Fruit fly (Drosophila melanogaster) whole organism, embryonic: Measurements from ENCODE around the gene siz.

Source experiments
- Antp ChIP-seq: fragments of 200-800 bp; sonication (Bioruptor generic); optimal IDR thresholded peaks from 3 replicates; lab custom pipeline; 2016; ENCODE audit warnings: missing biosample characterization, missing genetic modification characterization
- Atf-2 ChIP-seq: fragments of 200-800 bp; sonication (Bioruptor generic); optimal IDR thresholded peaks from 2 replicates; lab custom pipeline; 2016; ENCODE audit warnings: missing biosample characterization, missing genetic modification characterization
- BEAF-32 ChIP-seq: fragments of 200-800 bp; sonication (Bioruptor generic); optimal IDR thresholded peaks from 3 replicates; lab custom pipeline; 2017; ENCODE audit warnings: missing biosample characterization, missing genetic modification characterization, mild to moderate bottlenecking, moderate library complexity, missing genetic modification reagents
- CG10654 ChIP-seq: fragments of 200-800 bp; sonication (Bioruptor generic); optimal IDR thresholded peaks from 2 replicates; lab custom pipeline; 2016; ENCODE audit warnings: missing biosample characterization, missing genetic modification characterization
- CG12299 ChIP-seq: fragments of 200-800 bp; sonication (Bioruptor generic); optimal IDR thresholded peaks from 2 replicates; lab custom pipeline; 2018; ENCODE audit warnings: missing biosample characterization, mild to moderate bottlenecking, missing genetic modification characterization
- CG12391 ChIP-seq: fragments of 200-800 bp; sonication (Bioruptor generic); optimal IDR thresholded peaks from 3 replicates; lab custom pipeline; 2018; ENCODE audit warnings: missing biosample characterization, mild to moderate bottlenecking, missing genetic modification characterization, moderate library complexity
- CG12744 ChIP-seq: fragments of 200-800 bp; sonication (Bioruptor generic); optimal IDR thresholded peaks from 2 replicates; lab custom pipeline; 2016; ENCODE audit warnings: missing biosample characterization, missing genetic modification characterization
- CG13624 ChIP-seq: fragments of 200-800 bp; sonication (Bioruptor generic); optimal IDR thresholded peaks from 2 replicates; lab custom pipeline; 2016; ENCODE audit warnings: missing biosample characterization, missing genetic modification characterization
- CG14667 ChIP-seq: fragments of 200-800 bp; sonication (Bioruptor generic); IDR thresholded peaks from 2 replicates; pipeline ENCODE4 v1.3.6; 2022; ENCODE audit warnings: missing biosample characterization, missing genetic modification characterization
- CG17186 ChIP-seq: fragments of 200-800 bp; sonication (Bioruptor generic); optimal IDR thresholded peaks from 3 replicates; lab custom pipeline; 2017; ENCODE audit warnings: missing biosample characterization, missing genetic modification reagents, missing genetic modification characterization
- CG1832 ChIP-seq: fragments of 200-800 bp; sonication (Bioruptor generic); optimal IDR thresholded peaks from 2 replicates; lab custom pipeline; 2017; ENCODE audit warnings: missing biosample characterization, mild to moderate bottlenecking, missing genetic modification characterization, inconsistent platforms
- CG18599 ChIP-seq: fragments of 200-800 bp; sonication (Bioruptor generic); optimal IDR thresholded peaks from 3 replicates; lab custom pipeline; 2017; ENCODE audit warnings: missing biosample characterization, missing genetic modification characterization, mild to moderate bottlenecking, moderate library complexity, missing genetic modification reagents
- CG31441 ChIP-seq: fragments of 200-800 bp; sonication (Bioruptor generic); IDR thresholded peaks from 2 replicates; pipeline ENCODE4 v1.3.6; 2022; ENCODE audit warnings: missing biosample characterization, missing genetic modification characterization
- CG4282 ChIP-seq: fragments of 200-800 bp; sonication (Bioruptor generic); optimal IDR thresholded peaks from 2 replicates; lab custom pipeline; 2016; ENCODE audit warnings: missing biosample characterization, missing genetic modification characterization
- CG4730 ChIP-seq: fragments of 200-800 bp; sonication (Bioruptor generic); IDR thresholded peaks from 2 replicates; pipeline ENCODE4 v1.3.6; 2022; ENCODE audit warnings: missing biosample characterization, missing genetic modification characterization
- CG4854 ChIP-seq: fragments of 200-800 bp; sonication (Bioruptor generic); optimal IDR thresholded peaks from 2 replicates; lab custom pipeline; 2016; ENCODE audit warnings: missing biosample characterization, missing genetic modification characterization, inconsistent platforms
- CG5953 ChIP-seq: fragments of 200-800 bp; sonication (Bioruptor generic); IDR thresholded peaks from 2 replicates; pipeline ENCODE4 v1.3.6; 2022; ENCODE audit warnings: missing biosample characterization, missing genetic modification characterization
- CG6765 ChIP-seq: fragments of 200-800 bp; sonication (Bioruptor generic); optimal IDR thresholded peaks from 3 replicates; lab custom pipeline; 2017; ENCODE audit warnings: missing biosample characterization, mild to moderate bottlenecking, missing genetic modification characterization
- CG6813 ChIP-seq: fragments of 200-800 bp; sonication (Bioruptor generic); optimal IDR thresholded peaks from 2 replicates; lab custom pipeline; 2017; ENCODE audit warnings: missing biosample characterization, missing genetic modification characterization, mild to moderate bottlenecking, moderate library complexity, missing genetic modification reagents
- CG7556 ChIP-seq: fragments of 200-800 bp; sonication (Bioruptor generic); optimal IDR thresholded peaks from 2 replicates; lab custom pipeline; 2017; ENCODE audit warnings: missing biosample characterization, mild to moderate bottlenecking, missing genetic modification characterization
- CG9727 ChIP-seq: fragments of 200-800 bp; sonication (Bioruptor generic); optimal IDR thresholded peaks from 3 replicates; lab custom pipeline; 2017; ENCODE audit warnings: missing biosample characterization, mild to moderate bottlenecking, missing genetic modification characterization
- CG9797 ChIP-seq: fragments of 200-800 bp; sonication (Bioruptor generic); optimal IDR thresholded peaks from 3 replicates; lab custom pipeline; 2018; ENCODE audit warnings: missing biosample characterization, mild to moderate bottlenecking, missing genetic modification characterization
- Doc2 ChIP-seq: fragments of 200-800 bp; sonication (Bioruptor generic); IDR thresholded peaks from 2 replicates; pipeline ENCODE4 v1.3.6; 2022; ENCODE audit warnings: missing biosample characterization, missing genetic modification characterization
- E2f1 ChIP-seq: fragments of 200-800 bp; sonication (Bioruptor generic); IDR thresholded peaks from 2 replicates; pipeline ENCODE4 v1.3.6; 2022; ENCODE audit warnings: missing biosample characterization, missing genetic modification characterization
- GATAe ChIP-seq: fragments of 200-800 bp; sonication (Bioruptor generic); conservative IDR thresholded peaks from 2 replicates; pipeline ENCODE4 v1.3.6; 2022; ENCODE audit warnings: missing biosample characterization, missing genetic modification characterization
- HHEX ChIP-seq: fragments of 200-800 bp; sonication (Bioruptor generic); optimal IDR thresholded peaks from 3 replicates; lab custom pipeline; 2017; ENCODE audit warnings: missing biosample characterization, mild to moderate bottlenecking, missing genetic modification characterization, missing genetic modification reagents
- Hr39 ChIP-seq: fragments of >200 bp; optimal IDR thresholded peaks from 2 replicates; lab custom pipeline; 2017
- Jarid2 ChIP-seq: fragments of 200-800 bp; sonication (Bioruptor generic); optimal IDR thresholded peaks from 3 replicates; lab custom pipeline; 2017; ENCODE audit warnings: mild to moderate bottlenecking, missing biosample characterization, missing genetic modification reagents, missing genetic modification characterization
- NC2β ChIP-seq: fragments of 200-800 bp; sonication (Bioruptor generic); optimal IDR thresholded peaks from 2 replicates; lab custom pipeline; 2016; ENCODE audit warnings: missing biosample characterization, missing genetic modification characterization
- Nf-YC ChIP-seq: fragments of 200-800 bp; optimal IDR thresholded peaks from 3 replicates; lab custom pipeline; 2019; ENCODE audit warnings: missing biosample characterization, mild to moderate bottlenecking, missing genetic modification characterization, moderate library complexity
- Opbp ChIP-seq: fragments of 200-800 bp; sonication (Bioruptor generic); IDR thresholded peaks from 3 replicates; pipeline ENCODE4 v1.3.6; 2022; ENCODE audit warnings: missing biosample characterization, missing genetic modification characterization; ENCODE audit not compliant: partially characterized antibody
- Scr ChIP-seq: fragments of 200-800 bp; sonication (Bioruptor generic); IDR thresholded peaks from 2 replicates; pipeline ENCODE4 v1.3.6; 2022; ENCODE audit warnings: missing biosample characterization, missing genetic modification characterization; ENCODE audit not compliant: partially characterized antibody
- Usf ChIP-seq: fragments of 200-800 bp; sonication (Bioruptor generic); optimal IDR thresholded peaks from 2 replicates; lab custom pipeline; 2017; ENCODE audit warnings: missing genotype, missing biosample characterization, missing genetic modification characterization
- bigmax ChIP-seq: fragments of 200-800 bp; sonication (Bioruptor generic); optimal IDR thresholded peaks from 2 replicates; lab custom pipeline; 2018; ENCODE audit warnings: missing biosample characterization, mild to moderate bottlenecking, missing genetic modification characterization
- crc ChIP-seq: fragments of 200-800 bp; sonication (Bioruptor generic); optimal IDR thresholded peaks from 2 replicates; lab custom pipeline; 2016; ENCODE audit warnings: missing biosample characterization, missing genetic modification characterization
- crol ChIP-seq: fragments of 200-800 bp; sonication (Bioruptor generic); IDR thresholded peaks from 2 replicates; pipeline ENCODE4 v1.3.6; 2022; ENCODE audit warnings: missing biosample characterization, missing genetic modification characterization
- fru ChIP-seq: fragments of >200 bp; optimal IDR thresholded peaks from 2 replicates; lab custom pipeline; 2017
- gcm ChIP-seq: fragments of 200-800 bp; sonication (Bioruptor generic); optimal IDR thresholded peaks from 2 replicates; lab custom pipeline; 2019; ENCODE audit warnings: missing biosample characterization, mild to moderate bottlenecking, missing genetic modification characterization, moderate library complexity
- ham ChIP-seq: fragments of 200-800 bp; sonication (Bioruptor generic); IDR thresholded peaks from 2 replicates; pipeline ENCODE4 v1.3.6; 2022; ENCODE audit warnings: missing biosample characterization, missing genetic modification characterization
- hth ChIP-seq: fragments of >200 bp; optimal IDR thresholded peaks from 2 replicates; lab custom pipeline; 2017; ENCODE audit warnings: inconsistent platforms
- ind ChIP-seq: fragments of 200-800 bp; sonication (Bioruptor generic); optimal IDR thresholded peaks from 3 replicates; lab custom pipeline; 2016; ENCODE audit warnings: missing biosample characterization, missing genetic modification characterization
- jing ChIP-seq: fragments of 200-800 bp; sonication (Bioruptor generic); optimal IDR thresholded peaks from 2 replicates; lab custom pipeline; 2018; ENCODE audit warnings: missing biosample characterization, mild to moderate bottlenecking, missing genetic modification characterization
- nom ChIP-seq: fragments of 200-800 bp; sonication (Bioruptor generic); optimal IDR thresholded peaks from 2 replicates; lab custom pipeline; 2017; ENCODE audit warnings: missing biosample characterization, missing genetic modification characterization, mild to moderate bottlenecking, moderate library complexity, missing genetic modification reagents
- org-1 ChIP-seq: fragments of 200-800 bp; sonication (Bioruptor generic); optimal IDR thresholded peaks from 2 replicates; lab custom pipeline; 2017; ENCODE audit warnings: missing biosample characterization, missing genetic modification characterization
- pros ChIP-seq: fragments of 200-800 bp; sonication (Bioruptor generic); optimal IDR thresholded peaks from 3 replicates; lab custom pipeline; 2019; ENCODE audit warnings: missing biosample characterization, mild to moderate bottlenecking, missing genetic modification characterization, moderate library complexity
- schlank ChIP-seq: fragments of 200-800 bp; sonication (Bioruptor generic); optimal IDR thresholded peaks from 2 replicates; lab custom pipeline; 2018; ENCODE audit warnings: missing biosample characterization, mild to moderate bottlenecking, missing genetic modification characterization
- stwl ChIP-seq: fragments of 200-800 bp; sonication (Bioruptor generic); optimal IDR thresholded peaks from 3 replicates; lab custom pipeline; 2018; ENCODE audit warnings: missing biosample characterization, mild to moderate bottlenecking, missing genetic modification characterization, moderate library complexity
- tap ChIP-seq: fragments of 200-800 bp; optimal IDR thresholded peaks from 3 replicates; lab custom pipeline; 2019; ENCODE audit warnings: missing biosample characterization, mild to moderate bottlenecking, missing genetic modification characterization, moderate library complexity

The siz gene

DNA sequence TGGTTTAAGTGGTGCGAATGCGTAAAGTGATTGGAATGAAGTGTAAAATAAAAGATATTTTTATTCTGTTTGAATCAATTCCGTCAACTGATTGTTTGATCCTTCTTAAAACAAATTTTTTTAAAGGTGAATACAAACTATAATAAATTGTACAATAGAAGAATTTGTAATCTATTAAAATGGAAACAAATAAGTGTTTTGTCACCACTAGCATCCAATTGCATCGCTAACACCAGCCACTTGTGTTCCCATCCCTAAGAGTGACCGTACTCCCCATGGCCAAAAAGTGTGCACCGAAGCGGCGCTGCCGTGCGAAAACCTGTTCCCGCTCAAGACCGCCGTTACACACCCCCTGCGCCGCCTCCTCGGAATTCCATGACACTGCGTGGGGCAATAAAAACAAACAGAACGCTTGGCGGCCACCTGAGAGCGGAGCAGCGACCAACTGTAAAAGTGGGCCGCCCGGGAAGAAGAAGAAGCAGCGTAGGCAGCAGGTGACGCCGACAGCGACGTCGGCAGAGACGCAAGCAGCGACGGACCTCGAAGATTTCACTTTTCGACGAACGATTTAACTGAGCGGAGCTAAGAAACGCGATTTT, 6.6 kb upstream of the siz start, which contains the start of gene Pdss2 (continued):
- TF ChIP-seq tap (peak; percentile 32), CG5953 (GFP tag; lab: Robert Waterston, UW) (no peak; the same call in 1 of the 2 replicates), CG1832 (GFP tag; lab: Kevin White, UChicago) (no peak), crc (no peak), crol (GFP tag; lab: Robert Waterston, UW) (peak; percentile 97), Doc2 (no peak), CG12744 (GFP tag; lab: Kevin White, UChicago) (peak; percentile 31), stwl (tag; lab: Kevin White, UChicago) (peak; percentile 17), ham (0 out of 2 replicates have a peak, but pooled peaks have one; percentile 5), CG4730 (GFP tag; lab: Robert Waterston, UW) (peak; percentile 63; the same call in 1 of the 2 replicates), CG12391 (tag; lab: Kevin White, UChicago) (peak; percentile 84), Nf-YC (peak; percentile 68), CG17186 (peak; percentile 60), CG31441 (GFP tag; lab: Robert Waterston, UW) (peak; percentile 68), Jarid2 (GFP tag; lab: Kevin White, UChicago) (no peak), hth (lab: Kevin White, UChicago) (no peak), nom (GFP tag; lab: Kevin White, UChicago) (peak; percentile 74), CG18599 (GFP tag; lab: Kevin White, UChicago) (peak; percentile 65), CG9727 (GFP tag; lab: Kevin White, UChicago) (peak; percentile 69)

- TF ChIP-seq CG12299 = peak; percentile 93
- TF ChIP-seq CG6813 (GFP tag; lab: Kevin White, UChicago) = peak; percentile 93
- no peak for TF ChIP-seq fru (lab: Kevin White, UChicago)
- no peak for TF ChIP-seq CG13624
- peak; percentile 94 for TF ChIP-seq gcm (GFP tag; lab: Kevin White, UChicago)
- TF ChIP-seq CG10654 (GFP tag; lab: Kevin White, UChicago) = peak; percentile 87
- peak; percentile 78 for TF ChIP-seq CG9797
- no peak for TF ChIP-seq Hr39 (lab: Kevin White, UChicago)
- TF ChIP-seq ind (GFP tag; lab: Kevin White, UChicago) = peak; percentile 92
- TF ChIP-seq NC2β (GFP tag; lab: Kevin White, UChicago) = peak; percentile 51
- peak; percentile 19 for TF ChIP-seq BEAF-32 (GFP tag; lab: Kevin White, UChicago)
- peak; percentile 92 for TF ChIP-seq Usf (GFP tag; lab: Kevin White, UChicago)
- TF ChIP-seq nom (GFP tag; lab: Kevin White, UChicago) = peak; percentile 88
- TF ChIP-seq GATAe (GFP tag; lab: Robert Waterston, UW) = peak; percentile 60
- TF ChIP-seq Atf-2 (GFP tag; lab: Kevin White, UChicago) = peak; percentile 51
- TF ChIP-seq CG6765 = peak; percentile 90
- TF ChIP-seq CG4854 (GFP tag; lab: Kevin White, UChicago) = peak; percentile 27
- TF ChIP-seq Antp (GFP tag; lab: Kevin White, UChicago) = peak; percentile 57
- peak; percentile 56 for TF ChIP-seq jing
- TF ChIP-seq pros (GFP tag; lab: Kevin White, UChicago) = peak; percentile 77
- peak; percentile 18; the same call in 1 of the 2 replicates for TF ChIP-seq Scr (GFP tag; lab: Robert Waterston, UW)
- TF ChIP-seq HHEX = peak; percentile 91
- TF ChIP-seq schlank (tag; lab: Kevin White, UChicago) = peak; percentile 73
- peak; percentile 83 for TF ChIP-seq E2f1
- no peak for TF ChIP-seq bigmax (GFP tag; lab: Kevin White, UChicago)
- TF ChIP-seq org-1 (GFP tag; lab: Kevin White, UChicago) = peak; percentile 87
- TF ChIP-seq CG7556 (GFP tag; lab: Kevin White, UChicago) = peak; percentile 98
- no peak for TF ChIP-seq Opbp (GFP tag; lab: Robert Waterston, UW)
- peak; percentile 94 for TF ChIP-seq CG18599 (GFP tag; lab: Kevin White, UChicago)
- peak; percentile 85 for TF ChIP-seq CG4282
- TF ChIP-seq CG14667 (GFP tag; lab: Robert Waterston, UW) = peak; percentile 67
Observed at dm6 chr3L:21031093-21031930, 3.0 kb upstream of the siz start, which contains the start of the genes CG10584 and Polr3E. CG10584 (minus strand) TSS chr3L:21031360. Polr3E (plus strand) TSS chr3L:21031825.
